Fruit fly (Drosophila melanogaster): ENCODE data around the gene Snx17.

Snx17 gene

DNA sequence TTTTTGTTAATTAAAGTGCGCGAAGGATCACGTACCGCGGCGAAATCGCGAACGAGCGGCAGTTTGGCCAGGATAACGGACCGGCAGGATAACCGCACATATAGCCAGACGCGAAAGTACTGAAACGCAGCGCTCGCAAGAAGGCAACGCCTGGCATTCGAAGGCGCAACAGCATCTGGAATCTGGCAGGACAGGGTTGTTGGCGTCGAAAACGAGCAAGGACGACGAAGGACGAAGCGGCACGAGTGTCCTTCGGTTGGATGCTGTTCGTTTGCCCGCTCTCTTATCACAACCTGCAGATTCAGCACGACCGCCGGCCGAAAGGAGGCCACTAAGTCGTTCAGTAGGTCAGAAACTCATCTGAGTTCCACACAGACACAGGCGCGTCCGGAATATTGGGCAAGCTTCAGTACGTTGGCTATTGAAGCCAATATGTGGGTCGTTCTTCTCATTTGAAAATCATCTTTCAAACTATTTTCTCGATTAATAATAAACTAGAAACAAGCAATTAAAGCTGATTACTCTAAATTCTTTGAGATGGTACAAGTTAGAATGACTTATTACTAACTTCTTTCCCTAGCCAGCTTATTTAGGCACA, 26.5 kb downstream of the Snx17 start, which contains the start of gene CG44153:
Gene CG44153 (minus strand): TSS at position 75 of the 598 bp plus-strand sequence.
- no peak for TF ChIP-seq noc (tag; optimal IDR thresholded peaks at IDR 0.05)

DNA sequence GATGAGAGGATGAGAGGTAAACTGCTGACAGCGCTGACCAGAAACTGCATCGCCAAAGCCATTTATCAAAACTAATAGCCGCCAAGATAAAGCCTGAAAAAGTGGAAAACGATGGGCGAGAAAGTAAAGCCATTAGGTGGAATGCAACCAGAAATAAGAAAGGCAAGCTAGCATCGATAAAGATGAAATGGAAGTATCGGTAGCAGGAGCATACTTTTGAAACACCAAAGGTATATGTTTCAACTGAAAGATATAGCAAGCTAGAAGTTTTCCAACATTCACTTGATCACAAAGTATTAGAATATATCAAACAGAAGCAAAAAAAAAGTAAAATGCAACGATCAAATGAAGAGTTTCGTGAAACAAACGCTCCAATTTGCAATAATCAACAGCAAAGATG, 34.4 kb downstream of the Snx17 start, which contains the start of gene CG13137:
Gene CG13137 (plus strand): TSS at position 301 of the 400 bp plus-strand sequence.
- no peak for TF ChIP-seq noc (tag; optimal IDR thresholded peaks at IDR 0.05)
